Fruit fly (Drosophila melanogaster) whole organism, embryonic: Measurements from ENCODE around the gene NK7.1.

Source experiments
- Asciz ChIP-seq: fragments of 200-800 bp; sonication (Bioruptor generic); optimal IDR thresholded peaks from 2 replicates; lab custom pipeline; 2017; ENCODE audit warnings: missing biosample characterization, mild to moderate bottlenecking, missing genetic modification characterization, missing genetic modification reagents
- Bgb ChIP-seq: fragments of 200-800 bp; sonication (Bioruptor generic); IDR thresholded peaks from 2 replicates; pipeline ENCODE4 v1.3.6; 2022; ENCODE audit warnings: missing biosample characterization, missing genetic modification characterization; ENCODE audit not compliant: partially characterized antibody
- CG10366 ChIP-seq: fragments of 200-800 bp; sonication (Bioruptor generic); IDR thresholded peaks from 2 replicates; pipeline ENCODE4 v1.3.6; 2022; ENCODE audit warnings: missing biosample characterization, missing genetic modification characterization
- CG11560 ChIP-seq: fragments of 200-800 bp; sonication (Bioruptor generic); IDR thresholded peaks from 3 replicates; pipeline ENCODE4 v1.3.6; 2022; ENCODE audit warnings: missing biosample characterization, missing genetic modification characterization
- CG13296 ChIP-seq: fragments of 200-800 bp; sonication (Bioruptor generic); optimal IDR thresholded peaks from 3 replicates; lab custom pipeline; 2018; ENCODE audit warnings: missing biosample characterization, mild to moderate bottlenecking, missing genetic modification characterization
- CG17186 ChIP-seq: fragments of 200-800 bp; sonication (Bioruptor generic); optimal IDR thresholded peaks from 3 replicates; lab custom pipeline; 2017; ENCODE audit warnings: missing biosample characterization, missing genetic modification reagents, missing genetic modification characterization
- CG17359 ChIP-seq: fragments of 200-800 bp; sonication (Bioruptor generic); optimal IDR thresholded peaks from 3 replicates; lab custom pipeline; 2018; ENCODE audit warnings: missing biosample characterization, mild to moderate bottlenecking, missing genetic modification characterization, moderate library complexity
- CG17361 ChIP-seq: fragments of 200-800 bp; sonication (Bioruptor generic); IDR thresholded peaks from 3 replicates; pipeline ENCODE4 v1.3.6; 2022; ENCODE audit warnings: missing biosample characterization, missing genetic modification characterization
- CG17385 ChIP-seq: fragments of 200-800 bp; sonication (Bioruptor generic); optimal IDR thresholded peaks from 3 replicates; lab custom pipeline; 2018; ENCODE audit warnings: missing biosample characterization, mild to moderate bottlenecking, missing genetic modification characterization
- CG17829 ChIP-seq: fragments of 200-800 bp; optimal IDR thresholded peaks from 2 replicates; lab custom pipeline; 2019; ENCODE audit warnings: missing biosample characterization, mild to moderate bottlenecking, missing genetic modification characterization, moderate library complexity
- CG17912 ChIP-seq: fragments of 200-800 bp; sonication (Bioruptor generic); optimal IDR thresholded peaks from 2 replicates; lab custom pipeline; 2018; ENCODE audit warnings: missing biosample characterization, mild to moderate bottlenecking, missing genetic modification characterization
- CG18599 ChIP-seq: fragments of 200-800 bp; sonication (Bioruptor generic); optimal IDR thresholded peaks from 3 replicates; lab custom pipeline; 2017; ENCODE audit warnings: missing biosample characterization, missing genetic modification characterization, mild to moderate bottlenecking, moderate library complexity, missing genetic modification reagents
- CG18619 ChIP-seq: fragments of 200-800 bp; sonication (Bioruptor generic); optimal IDR thresholded peaks from 3 replicates; lab custom pipeline; 2017; ENCODE audit warnings: missing biosample characterization, mild to moderate bottlenecking, missing genetic modification characterization
- CG34376 ChIP-seq: fragments of 200-800 bp; sonication (Bioruptor generic); optimal IDR thresholded peaks from 2 replicates; lab custom pipeline; 2018; ENCODE audit warnings: missing biosample characterization, mild to moderate bottlenecking, missing genetic modification characterization
- CG34422 ChIP-seq: fragments of 200-800 bp; sonication (Bioruptor generic); IDR thresholded peaks from 3 replicates; pipeline ENCODE4 v1.3.6; 2022; ENCODE audit warnings: missing biosample characterization, missing genetic modification characterization
- CG4820 ChIP-seq: fragments of 200-800 bp; sonication (Bioruptor generic); optimal IDR thresholded peaks from 3 replicates; lab custom pipeline; 2016; ENCODE audit warnings: missing biosample characterization, missing genetic modification characterization
- CG6765 ChIP-seq: fragments of 200-800 bp; sonication (Bioruptor generic); optimal IDR thresholded peaks from 3 replicates; lab custom pipeline; 2017; ENCODE audit warnings: missing biosample characterization, mild to moderate bottlenecking, missing genetic modification characterization
- CG6813 ChIP-seq: fragments of 200-800 bp; sonication (Bioruptor generic); optimal IDR thresholded peaks from 2 replicates; lab custom pipeline; 2017; ENCODE audit warnings: missing biosample characterization, missing genetic modification characterization, mild to moderate bottlenecking, moderate library complexity, missing genetic modification reagents
- CG7271 ChIP-seq: fragments of 200-800 bp; sonication (Bioruptor generic); optimal IDR thresholded peaks from 2 replicates; lab custom pipeline; 2018; ENCODE audit warnings: missing biosample characterization, mild to moderate bottlenecking, missing genetic modification characterization, moderate library complexity
- CG7786 ChIP-seq: fragments of 200-800 bp; sonication (Bioruptor generic); optimal IDR thresholded peaks from 2 replicates; lab custom pipeline; 2016; ENCODE audit warnings: missing biosample characterization, missing genetic modification characterization
- CG8281 ChIP-seq: fragments of 200-800 bp; sonication (Bioruptor generic); optimal IDR thresholded peaks from 2 replicates; lab custom pipeline; 2018; ENCODE audit warnings: missing biosample characterization, mild to moderate bottlenecking, missing genetic modification characterization, moderate library complexity
- CG9215 ChIP-seq: fragments of 200-800 bp; sonication (Bioruptor generic); IDR thresholded peaks from 2 replicates; pipeline ENCODE4 v1.3.6; 2022; ENCODE audit warnings: missing biosample characterization, missing genetic modification characterization
- Hr78 ChIP-seq, 2 experiments: fragments of 200-800 bp in 1 of 2; fragments of >200 bp in 1 of 2; sonication (Bioruptor generic) in 1 of 2; optimal IDR thresholded peaks; 2 replicates each; lab custom pipeline; 2017 to 2019; ENCODE audit warnings: missing biosample characterization in 2 of 2, missing genetic modification characterization in 2 of 2, mild to moderate bottlenecking in 1 of 2, moderate library complexity in 1 of 2
- Mad ChIP-seq: fragments of 200-800 bp; sonication (Bioruptor generic); optimal IDR thresholded peaks from 2 replicates; lab custom pipeline; 2016; ENCODE audit warnings: missing biosample characterization, missing genetic modification characterization
- Optix ChIP-seq: fragments of 200-800 bp; sonication (Bioruptor generic); IDR thresholded peaks from 3 replicates; pipeline ENCODE4 v1.3.6; 2022; ENCODE audit warnings: missing biosample characterization, missing genetic modification characterization
- PHDP ChIP-seq: fragments of 200-800 bp; sonication (Bioruptor generic); optimal IDR thresholded peaks from 3 replicates; lab custom pipeline; 2018; ENCODE audit warnings: missing biosample characterization, mild to moderate bottlenecking, missing genetic modification characterization, moderate library complexity
- Vsx1 ChIP-seq: fragments of 200-800 bp; sonication (Bioruptor generic); optimal IDR thresholded peaks from 2 replicates; lab custom pipeline; 2017; ENCODE audit warnings: missing biosample characterization, mild to moderate bottlenecking, missing genetic modification characterization, missing genetic modification reagents
- Xbp1 ChIP-seq: fragments of 200-800 bp; sonication (Bioruptor generic); optimal IDR thresholded peaks from 3 replicates; lab custom pipeline; 2016; ENCODE audit warnings: missing biosample characterization, mild to moderate bottlenecking, missing genetic modification characterization
- amos ChIP-seq: fragments of 200-800 bp; sonication (Bioruptor generic); IDR thresholded peaks from 2 replicates; pipeline ENCODE4 v1.3.6; 2022; ENCODE audit warnings: missing biosample characterization, missing genetic modification characterization; ENCODE audit not compliant: partially characterized antibody
- cg ChIP-seq: fragments of 200-800 bp; sonication (Bioruptor generic); optimal IDR thresholded peaks from 3 replicates; lab custom pipeline; 2019; ENCODE audit warnings: missing biosample characterization, mild to moderate bottlenecking, missing genetic modification characterization, moderate library complexity
- croc ChIP-seq: fragments of 200-800 bp; sonication (Bioruptor generic); conservative IDR thresholded peaks from 3 replicates; pipeline ENCODE4 v1.3.6; 2022; ENCODE audit warnings: missing biosample characterization, missing genetic modification characterization
- dan ChIP-seq: fragments of 200-800 bp; sonication (Bioruptor generic); IDR thresholded peaks from 2 replicates; pipeline ENCODE4 v1.3.6; 2022; ENCODE audit warnings: missing biosample characterization, missing genetic modification characterization
- dpn ChIP-seq, 2 experiments: fragments of 200-800 bp; sonication (Bioruptor generic); optimal IDR thresholded peaks; 3 replicates each; lab custom pipeline; 2016; ENCODE audit warnings: missing biosample characterization in 2 of 2, missing genetic modification characterization in 2 of 2
- eve ChIP-seq, 2 experiments: fragments of >200 bp; optimal IDR thresholded peaks; 2 replicates each; lab custom pipeline; 2017; ENCODE audit warnings: missing biosample characterization in 2 of 2, missing genetic modification characterization in 2 of 2
- ewg ChIP-seq: fragments of 200-800 bp; sonication (Bioruptor generic); optimal IDR thresholded peaks from 3 replicates; lab custom pipeline; 2017; ENCODE audit warnings: mild to moderate bottlenecking, missing biosample characterization, missing genetic modification reagents, missing genetic modification characterization
- ham ChIP-seq: fragments of 200-800 bp; sonication (Bioruptor generic); IDR thresholded peaks from 2 replicates; pipeline ENCODE4 v1.3.6; 2022; ENCODE audit warnings: missing biosample characterization, missing genetic modification characterization
- kay ChIP-seq: fragments of 200-800 bp; sonication (Bioruptor generic); optimal IDR thresholded peaks from 2 replicates; lab custom pipeline; 2016; ENCODE audit warnings: missing biosample characterization, missing genetic modification characterization
- lilli ChIP-seq: fragments of 200-800 bp; sonication (Bioruptor generic); optimal IDR thresholded peaks from 3 replicates; lab custom pipeline; 2016; ENCODE audit warnings: missing biosample characterization, missing genetic modification characterization
- lola ChIP-seq, 3 experiments: fragments of >200 bp in 2 of 3; fragments of 200-800 bp in 1 of 3; sonication (Bioruptor generic) in 1 of 3; optimal IDR thresholded peaks; 2 replicates each; lab custom pipeline; 2017 to 2019; ENCODE audit warnings: missing biosample characterization in 3 of 3, missing genetic modification characterization in 3 of 3, mild to moderate bottlenecking in 1 of 3, moderate library complexity in 1 of 3
- org-1 ChIP-seq: fragments of 200-800 bp; sonication (Bioruptor generic); optimal IDR thresholded peaks from 2 replicates; lab custom pipeline; 2017; ENCODE audit warnings: missing biosample characterization, missing genetic modification characterization
- p53 ChIP-seq: fragments of 200-800 bp; sonication (Bioruptor generic); optimal IDR thresholded peaks from 2 replicates; lab custom pipeline; 2016; ENCODE audit warnings: missing biosample characterization, missing genetic modification characterization
- peb ChIP-seq: fragments of 200-800 bp; sonication (Bioruptor generic); IDR thresholded peaks from 2 replicates; pipeline ENCODE4 v1.3.6; 2022; ENCODE audit warnings: missing biosample characterization, missing genetic modification characterization
- pum ChIP-seq: fragments of 200-800 bp; sonication (Bioruptor generic); optimal IDR thresholded peaks from 2 replicates; lab custom pipeline; 2016; ENCODE audit warnings: missing biosample characterization, missing genetic modification characterization
- rib ChIP-seq: fragments of 200-800 bp; sonication (Bioruptor generic); IDR thresholded peaks from 2 replicates; pipeline ENCODE4 v1.3.6; 2022; ENCODE audit warnings: missing biosample characterization, missing genetic modification characterization
- ro ChIP-seq: fragments of 200-800 bp; sonication (Bioruptor generic); IDR thresholded peaks from 2 replicates; pipeline ENCODE4 v1.3.6; 2022; ENCODE audit warnings: missing biosample characterization, missing genetic modification characterization
- seq ChIP-seq: fragments of 200-800 bp; sonication (Bioruptor generic); IDR thresholded peaks from 2 replicates; pipeline ENCODE4 v1.3.6; 2022; ENCODE audit warnings: missing biosample characterization, missing genetic modification characterization
- tna ChIP-seq: fragments of 200-800 bp; sonication (Bioruptor generic); IDR thresholded peaks from 2 replicates; pipeline ENCODE4 v1.3.6; 2022; ENCODE audit warnings: missing biosample characterization, missing genetic modification characterization; ENCODE audit not compliant: partially characterized antibody
- vfl ChIP-seq: fragments of 200-800 bp; sonication (Bioruptor generic); optimal IDR thresholded peaks from 2 replicates; lab custom pipeline; 2016; ENCODE audit warnings: missing biosample characterization, missing genetic modification characterization
- zen ChIP-seq: fragments of 200-800 bp; sonication (Bioruptor generic); optimal IDR thresholded peaks from 3 replicates; lab custom pipeline; 2018; ENCODE audit warnings: missing biosample characterization, mild to moderate bottlenecking, missing genetic modification characterization, moderate library complexity

NK7.1 gene

DNA sequence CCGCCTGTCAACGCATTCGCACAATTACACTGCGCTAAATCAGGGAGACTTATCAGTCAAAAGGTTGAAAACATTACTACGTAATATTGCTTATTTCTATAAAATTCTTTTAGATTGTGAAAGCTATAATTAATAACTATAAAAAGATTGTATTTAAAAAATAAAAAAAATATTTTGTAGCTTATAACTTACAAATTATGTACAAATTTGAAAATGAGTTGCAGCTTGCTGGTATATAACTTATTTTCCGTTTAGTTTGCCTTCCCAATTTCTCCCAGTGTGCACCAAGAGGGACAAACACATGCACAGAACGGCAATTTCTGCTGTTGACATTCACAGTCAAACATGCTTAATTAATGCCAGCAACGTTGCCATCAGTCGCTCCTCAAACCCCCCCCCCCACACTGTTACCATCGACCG, 19.0 kb downstream of the NK7.1 start (continued):
- TF ChIP-seq zen (tag; lab: Kevin White, UChicago) (peak; percentile 23), CG7786 (GFP tag; lab: Kevin White, UChicago) (no peak), eve (GFP tag; optimal IDR thresholded peaks at IDR 0.05; lab: Kevin White, UChicago) (peak in 1 of 2 experiments; percentile 60), pum (GFP tag; lab: Kevin White, UChicago) (no peak), CG6813 (GFP tag; lab: Kevin White, UChicago) (peak; percentile 70), PHDP (peak; percentile 77), cg (no peak), ham (GFP tag; lab: Robert Waterston, UW) (no peak), Hr78 (GFP tag; optimal IDR thresholded peaks at IDR 0.05; lab: Kevin White, UChicago) (peak in 1 of 2 experiments; percentile 27), Bgb (no peak), CG6765 (GFP tag; lab: Kevin White, UChicago) (peak; percentile 71), dan (GFP tag; lab: Robert Waterston, UW) (no peak), kay (GFP tag; lab: Kevin White, UChicago) (no peak), CG4820 (GFP tag; lab: Kevin White, UChicago) (peak; percentile 62), dpn (GFP tag; optimal IDR thresholded peaks at IDR 0.05; lab: Kevin White, UChicago) (peak in 1 of 2 experiments; percentile 38), CG9215 (GFP tag; lab: Robert Waterston, UW) (peak; percentile 65), CG13296 (peak; percentile 81), seq (GFP tag; lab: Robert Waterston, UW) (peak; percentile 44; the same call in 1 of the 2 replicates), Asciz (GFP tag; lab: Kevin White, UChicago) (peak; percentile 85), lilli (GFP tag; lab: Kevin White, UChicago) (peak; percentile 18), peb (GFP tag; lab: Robert Waterston, UW) (no peak), tna (GFP tag; lab: Robert Waterston, UW) (no peak), CG11560 (tag; lab: Robert Waterston, UW) (no peak), CG17186 (GFP tag; lab: Kevin White, UChicago) (no peak), CG8281 (peak; percentile 36), Vsx1 (GFP tag; lab: Kevin White, UChicago) (peak; percentile 7), ewg (peak; percentile 39), CG34422 (GFP tag; lab: Robert Waterston, UW) (0 out of 3 replicates have a peak, but pooled peaks have one; percentile 21), CG17829 (tag; lab: Kevin White, UChicago) (peak; percentile 84), CG10366 (no peak; the same call in 1 of the 2 replicates), croc (GFP tag; lab: Robert Waterston, UW) (peak; percentile 62; the same call in 1 of the 3 replicates), p53 (no peak), CG17912 (GFP tag; lab: Kevin White, UChicago) (no peak), rib (GFP tag; lab: Robert Waterston, UW) (0 out of 2 replicates have a peak, but pooled peaks have one; percentile 35), CG34376 (GFP tag; lab: Kevin White, UChicago) (peak; percentile 50), Optix (GFP tag; lab: Robert Waterston, UW) (0 out of 3 replicates have a peak, but pooled peaks have one; percentile 32), CG18599 (GFP tag; lab: Kevin White, UChicago) (peak; percentile 87), CG17361 (GFP tag; lab: Robert Waterston, UW) (peak; percentile 89), ro (GFP tag; lab: Robert Waterston, UW) (no peak; the same call in 1 of the 2 replicates), CG7271 (no peak), Mad (GFP tag; lab: Kevin White, UChicago) (no peak), CG18619 (GFP tag; lab: Kevin White, UChicago) (peak; percentile 67), Xbp1 (peak; percentile 57), CG17385 (GFP tag; lab: Kevin White, UChicago) (peak; percentile 55), vfl (GFP tag; lab: Kevin White, UChicago) (no peak), amos (GFP tag; lab: Robert Waterston, UW) (no peak), org-1 (peak; percentile 63), lola (GFP tag; optimal IDR thresholded peaks at IDR 0.05; lab: Kevin White, UChicago) (peak in 1 of 3 experiments; percentile 48), CG17359 (peak; percentile 75)
